Worm (Caenorhabditis elegans): Measurements from ENCODE around the gene rdl-1.

DNA sequence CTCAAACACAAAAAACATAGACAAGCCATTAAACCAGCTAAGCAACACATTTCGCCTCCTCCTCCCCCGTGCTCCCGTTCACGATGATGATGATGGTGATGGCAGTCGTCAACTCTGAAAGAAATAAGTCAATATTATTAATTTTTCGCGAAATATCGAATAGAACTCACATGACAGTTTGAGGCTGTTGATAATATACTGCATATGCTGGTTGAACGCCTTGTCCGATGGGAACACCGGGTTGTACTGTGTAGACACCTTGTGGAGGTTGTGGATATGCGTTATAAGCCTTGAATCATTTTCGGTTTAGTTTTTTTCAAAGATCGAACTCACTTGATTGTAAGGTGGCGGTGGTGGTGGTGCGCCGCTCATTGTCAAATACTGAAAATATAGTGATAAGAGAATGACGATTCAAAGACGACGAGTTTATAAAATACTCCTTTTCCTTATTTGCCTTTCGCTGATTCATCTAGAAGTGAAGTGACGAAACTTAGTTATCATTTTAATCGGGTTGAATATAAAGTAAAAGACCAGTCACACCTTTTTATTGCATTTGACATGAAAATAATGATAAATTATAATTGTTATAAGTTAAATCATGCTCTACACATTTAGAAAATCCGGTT lies 21.9 kb upstream of the rdl-1 start, which contains the start of gene C33H5.13:
- TF ChIP-seq snpc-4 (tag; optimal IDR thresholded peaks at IDR 0.05): no peak
- no peak for TF ChIP-seq nhr-237 (tag; optimal IDR thresholded peaks at IDR 0.05)
